Worm (Caenorhabditis elegans) whole organism, L3 larva: ENCODE measurements around the gene F08D12.12.
A peak's percentile ranks its signal among the peaks of the same experiment; 100 is the strongest.

Experiments
- R02D3.7 ChIP-seq: fragments of 150-350 bp; optimal IDR thresholded peaks from 2 replicates; lab custom pipeline; 2014; ENCODE audit warnings: missing biosample characterization, missing genetic modification characterization
- aly-2 ChIP-seq: fragments of 150-350 bp; optimal IDR thresholded peaks from 2 replicates; lab custom pipeline; 2014; ENCODE audit warnings: missing biosample characterization, missing genetic modification characterization
- ceh-16 ChIP-seq: sonication (generic microtip); optimal IDR thresholded peaks from 2 replicates; lab custom pipeline; 2017; ENCODE audit warnings: missing biosample characterization, missing genetic modification characterization
- ceh-82 ChIP-seq: fragments of 150-350 bp; optimal IDR thresholded peaks from 2 replicates; lab custom pipeline; 2014; ENCODE audit warnings: missing biosample characterization, missing genetic modification characterization
- ceh-9 ChIP-seq: sonication (generic microtip); optimal IDR thresholded peaks from 2 replicates; lab custom pipeline; 2018; ENCODE audit warnings: missing biosample characterization, missing genetic modification characterization
- daf-12 ChIP-seq: fragments of 150-350 bp; optimal IDR thresholded peaks from 2 replicates; lab custom pipeline; 2014; ENCODE audit warnings: missing biosample characterization, missing genetic modification reagents, missing genetic modification characterization
- egl-5 ChIP-seq: fragments of 150-350 bp; optimal IDR thresholded peaks from 2 replicates; lab custom pipeline; 2017; ENCODE audit warnings: missing biosample characterization, missing genetic modification reagents, missing genetic modification characterization, inconsistent platforms
- elt-1 ChIP-seq: fragments of 150-350 bp; optimal IDR thresholded peaks from 2 replicates; lab custom pipeline; 2014; ENCODE audit warnings: missing biosample characterization, missing genetic modification characterization
- elt-2 ChIP-seq: sonication (generic microtip); optimal IDR thresholded peaks from 2 replicates; lab custom pipeline; 2016; ENCODE audit warnings: missing genetic modification reagents, mild to moderate bottlenecking, missing genetic modification characterization, missing compliant biosample characterization
- eor-1 ChIP-seq, 2 experiments: fragments of 150-350 bp; optimal IDR thresholded peaks; 2 replicates each; lab custom pipeline; 2014 to 2018; ENCODE audit warnings: missing biosample characterization in 2 of 2, missing genetic modification characterization in 2 of 2
- fkh-10 ChIP-seq: sonication (generic microtip); optimal IDR thresholded peaks from 2 replicates; lab custom pipeline; 2017; ENCODE audit warnings: missing biosample characterization, missing genetic modification reagents, missing genetic modification characterization
- fkh-2 ChIP-seq: fragments of 150-350 bp; optimal IDR thresholded peaks from 2 replicates; lab custom pipeline; 2014; ENCODE audit warnings: missing biosample characterization, missing genetic modification reagents, missing genetic modification characterization
- fos-1 ChIP-seq: fragments of 150-350 bp; optimal IDR thresholded peaks from 2 replicates; lab custom pipeline; 2014; ENCODE audit warnings: missing biosample characterization, missing genetic modification characterization
- hmg-11 ChIP-seq: sonication (generic microtip); optimal IDR thresholded peaks from 2 replicates; lab custom pipeline; 2016; ENCODE audit warnings: missing genetic modification characterization, missing compliant biosample characterization
- jun-1 ChIP-seq: fragments of 150-350 bp; optimal IDR thresholded peaks from 2 replicates; lab custom pipeline; 2014; ENCODE audit warnings: missing biosample characterization, missing genetic modification reagents, missing genetic modification characterization
- lin-15B ChIP-seq: fragments of 150-350 bp; optimal IDR thresholded peaks from 2 replicates; lab custom pipeline; 2014; ENCODE audit warnings: missing biosample characterization, missing genetic modification characterization
- lin-39 ChIP-seq: fragments of 150-350 bp; optimal IDR thresholded peaks from 2 replicates; lab custom pipeline; 2018; ENCODE audit warnings: missing biosample characterization, missing genetic modification reagents, missing genetic modification characterization
- mml-1 ChIP-seq: fragments of 150-350 bp; sonication (generic microtip); optimal IDR thresholded peaks from 3 replicates; lab custom pipeline; 2014; ENCODE audit warnings: missing biosample characterization, missing genetic modification characterization
- nfya-1 ChIP-seq: sonication (generic microtip); optimal IDR thresholded peaks from 2 replicates; lab custom pipeline; 2017; ENCODE audit warnings: missing genetic modification characterization, mild to moderate bottlenecking, missing compliant biosample characterization, antibody characterized with exemption, moderate library complexity; ENCODE audit not compliant: insufficient read depth
- nhr-12 ChIP-seq: fragments of 150-350 bp; optimal IDR thresholded peaks from 2 replicates; lab custom pipeline; 2014; ENCODE audit warnings: missing biosample characterization, missing genetic modification characterization
- nhr-23 ChIP-seq: fragments of 150-350 bp; optimal IDR thresholded peaks from 2 replicates; lab custom pipeline; 2014; ENCODE audit warnings: missing biosample characterization, missing genetic modification reagents, missing genetic modification characterization
- nhr-237 ChIP-seq: fragments of 150-350 bp; optimal IDR thresholded peaks from 2 replicates; lab custom pipeline; 2014; ENCODE audit warnings: missing biosample characterization, missing genetic modification characterization
- nhr-25 ChIP-seq: sonication (generic microtip); optimal IDR thresholded peaks from 2 replicates; lab custom pipeline; 2017; ENCODE audit warnings: missing biosample characterization, missing genetic modification characterization
- nhr-28 ChIP-seq: fragments of 150-350 bp; optimal IDR thresholded peaks from 2 replicates; lab custom pipeline; 2014; ENCODE audit warnings: missing biosample characterization, missing genetic modification characterization
- nhr-43 ChIP-seq: sonication (generic microtip); optimal IDR thresholded peaks from 2 replicates; lab custom pipeline; 2016; ENCODE audit warnings: mild to moderate bottlenecking, missing genetic modification characterization, missing compliant biosample characterization; ENCODE audit not compliant: poor library complexity, severe bottlenecking
- nhr-67 ChIP-seq: fragments of 150-350 bp; optimal IDR thresholded peaks from 2 replicates; lab custom pipeline; 2014; ENCODE audit warnings: missing biosample characterization, missing genetic modification characterization
- nhr-77 ChIP-seq: fragments of 150-350 bp; optimal IDR thresholded peaks from 2 replicates; lab custom pipeline; 2014; ENCODE audit warnings: missing biosample characterization, missing genetic modification characterization
- pqm-1 ChIP-seq: fragments of 150-350 bp; optimal IDR thresholded peaks from 2 replicates; lab custom pipeline; 2017; ENCODE audit warnings: missing biosample characterization, missing genetic modification characterization, inconsistent platforms
- skn-1 ChIP-seq: fragments of 150-350 bp; optimal IDR thresholded peaks from 2 replicates; lab custom pipeline; 2014; ENCODE audit warnings: missing biosample characterization, missing genetic modification characterization
- snpc-4 ChIP-seq: fragments of 150-350 bp; optimal IDR thresholded peaks from 2 replicates; lab custom pipeline; 2014; ENCODE audit warnings: missing biosample characterization, missing genetic modification characterization
- tbx-2 ChIP-seq: sonication (generic microtip); optimal IDR thresholded peaks from 2 replicates; lab custom pipeline; 2016; ENCODE audit warnings: mild to moderate bottlenecking, missing genetic modification characterization, missing compliant biosample characterization
- unc-62 ChIP-seq: fragments of 150-350 bp; sonication (generic microtip); optimal IDR thresholded peaks from 4 replicates; lab custom pipeline; 2014; ENCODE audit warnings: missing biosample characterization, missing genetic modification reagents, missing genetic modification characterization
- zag-1 ChIP-seq: fragments of 150-350 bp; optimal IDR thresholded peaks from 2 replicates; lab custom pipeline; 2014; ENCODE audit warnings: missing biosample characterization, missing genetic modification characterization
- ztf-11 ChIP-seq: fragments of 150-350 bp; optimal IDR thresholded peaks from 2 replicates; lab custom pipeline; 2014; ENCODE audit warnings: missing biosample characterization, missing genetic modification characterization
- ztf-4 ChIP-seq: fragments of 150-350 bp; optimal IDR thresholded peaks from 2 replicates; lab custom pipeline; 2014; ENCODE audit warnings: missing biosample characterization, missing genetic modification characterization

The F08D12.12 gene

DNA sequence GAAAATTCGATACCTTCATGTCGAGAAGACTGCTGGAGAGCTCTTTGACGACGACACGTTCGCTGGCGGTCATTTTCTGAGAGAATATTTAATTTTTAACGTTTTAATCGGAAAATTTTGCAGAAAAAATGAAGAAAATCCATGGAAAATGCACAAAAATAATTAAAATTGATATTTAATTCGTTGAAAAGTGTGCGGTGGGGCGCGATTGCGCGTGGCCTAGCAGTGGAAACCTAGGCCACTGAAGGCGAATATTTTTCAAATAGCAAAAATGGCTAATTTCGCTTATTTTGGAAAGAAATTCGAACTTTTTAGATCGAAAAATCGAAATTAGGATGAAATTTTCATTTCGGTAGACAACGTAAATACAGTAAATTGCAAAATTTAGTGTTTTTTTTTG lies 34.3 kb downstream of the F08D12.12 start, which contains the start of gene F29A7.6:
F29A7.6 (minus strand) TSS at position 76 of the 400 bp plus-strand sequence.
- peak; percentile 79 for TF ChIP-seq lin-15B
- TF ChIP-seq unc-62, result no peak
- peak; percentile 25 for TF ChIP-seq elt-2 (tag; lab: Kevin White, UChicago)
- TF ChIP-seq nhr-25 (tag; lab: Kevin White, UChicago), result no peak
- TF ChIP-seq snpc-4 (tag; lab: Kevin White, UChicago), result peak; percentile 71
- peak; percentile 47 for TF ChIP-seq nhr-43 (tag; lab: Kevin White, UChicago)
- TF ChIP-seq R02D3.7 (tag; lab: Kevin White, UChicago), result peak; percentile 12
- no peak for TF ChIP-seq eor-1 (tag; optimal IDR thresholded peaks at IDR 0.05; lab: Kevin White, UChicago)
- TF ChIP-seq fkh-2 (tag; lab: Kevin White, UChicago), result no peak
- peak; percentile 12 for TF ChIP-seq pqm-1 (tag; lab: Kevin White, UChicago)
- peak; percentile 38 for TF ChIP-seq lin-39 (tag; lab: Kevin White, UChicago)
- no peak for TF ChIP-seq fos-1 (tag; lab: Kevin White, UChicago)
- no peak for TF ChIP-seq nhr-12
- peak; percentile 30 for TF ChIP-seq nhr-23
- no peak for TF ChIP-seq skn-1

DNA sequence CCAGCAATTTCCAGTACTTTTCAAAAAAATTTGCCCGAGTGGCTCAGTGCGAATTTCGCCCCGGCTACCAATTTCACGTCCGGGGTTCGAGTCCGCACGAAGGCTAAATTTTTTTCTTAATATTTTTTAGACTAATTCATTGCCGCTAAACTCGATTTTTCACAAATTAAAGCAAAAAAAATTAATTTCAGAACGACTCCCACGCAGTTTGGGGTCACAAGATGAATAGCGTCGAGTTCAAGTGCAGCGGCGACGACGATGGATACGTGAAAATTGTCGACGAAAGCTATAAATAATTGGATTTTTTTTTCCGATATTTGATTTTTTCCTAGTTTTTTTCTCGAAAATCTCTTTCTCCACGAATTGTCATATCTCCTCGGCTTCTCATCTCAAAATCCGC lies 35.6 kb downstream of the F08D12.12 start:
- no peak for TF ChIP-seq zag-1
- peak; percentile 14 for TF ChIP-seq elt-2 (tag; lab: Kevin White, UChicago)
- no peak for TF ChIP-seq skn-1
- TF ChIP-seq ceh-9, result no peak
- TF ChIP-seq jun-1 (tag; lab: Kevin White, UChicago), result no peak
- TF ChIP-seq ceh-82 (tag; lab: Kevin White, UChicago), result no peak
- no peak for TF ChIP-seq mml-1
- no peak for TF ChIP-seq daf-12 (tag; lab: Kevin White, UChicago)

DNA sequence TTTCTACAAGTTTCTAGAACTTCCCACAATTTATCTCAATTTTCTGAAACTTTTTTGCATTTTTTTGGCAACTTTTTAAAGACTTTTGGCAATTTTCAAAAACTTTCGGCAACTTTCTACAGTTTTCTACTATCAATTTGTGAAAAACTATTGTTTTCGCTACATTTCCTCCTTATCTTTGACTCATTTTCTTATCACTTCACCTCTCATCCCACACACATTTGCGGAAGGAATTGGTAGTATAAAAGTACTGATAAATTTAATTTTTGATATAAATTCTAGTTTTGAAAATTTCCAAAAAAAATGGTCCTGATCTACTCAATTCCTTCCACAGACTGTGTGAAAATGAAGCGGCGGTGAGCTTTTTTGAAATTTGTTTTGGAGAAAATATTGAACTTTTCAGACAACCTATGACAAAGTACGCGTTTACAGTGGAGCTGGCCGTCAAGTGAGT lies 37.3 kb downstream of the F08D12.12 start, which contains the start of gene F29A7.4:
F29A7.4 (plus strand) TSS at position 404 of the 454 bp plus-strand sequence.
- TF ChIP-seq aly-2 (tag; lab: Kevin White, UChicago) (no peak), pqm-1 (tag; lab: Kevin White, UChicago) (peak; percentile 58), elt-2 (tag; lab: Kevin White, UChicago) (peak; percentile 64)
- TF ChIP-seq, all 47 proteins: peak for 2

- TF ChIP-seq nhr-12 (no peak), tbx-2 (tag; lab: Kevin White, UChicago) (peak; percentile 46), unc-62 (peak; percentile 79), egl-5 (tag; lab: Kevin White, UChicago) (peak; percentile 15), skn-1 (peak; percentile 10), nhr-77 (tag; lab: Kevin White, UChicago) (no peak), elt-1 (tag; lab: Kevin White, UChicago) (no peak), nfya-1 (peak; percentile 81), ztf-11 (tag; lab: Kevin White, UChicago) (no peak), mml-1 (no peak), fos-1 (tag; lab: Kevin White, UChicago) (no peak), nhr-67 (tag; lab: Kevin White, UChicago) (no peak), snpc-4 (tag; lab: Kevin White, UChicago) (peak; percentile 41), zag-1 (peak; percentile 30), jun-1 (tag; lab: Kevin White, UChicago) (no peak), R02D3.7 (tag; lab: Kevin White, UChicago) (peak; percentile 13), fkh-10 (GFP tag; lab: Kevin White, UChicago) (peak; percentile 31), ceh-16 (tag; lab: Kevin White, UChicago) (no peak), daf-12 (tag; lab: Kevin White, UChicago) (no peak), lin-15B (peak; percentile 41), ztf-4 (tag; lab: Kevin White, UChicago) (no peak), lin-39 (tag; lab: Kevin White, UChicago) (peak; percentile 71), nhr-237 (no peak), hmg-11 (tag; lab: Kevin White, UChicago) (peak; percentile 76), nhr-28 (tag; lab: Kevin White, UChicago) (no peak), ceh-82 (tag; lab: Kevin White, UChicago) (peak; percentile 26)
Observed at ce11 chrII:2747956-2748621, 38.8 kb downstream of the F08D12.12 start.
